Worm (Caenorhabditis elegans): ENCODE results near the gene R05H5.4.
"Not testable (repeated sequence)": the region's sequence is repeated elsewhere in the genome, so short reads cannot be mapped to it uniquely, and the experiment has no call there.

Gene R05H5.4

ce11 chrII:10247594-10248283 lies 47.9 kb upstream of the R05H5.4 start, which contains the start of gene nrde-2:
Gene nrde-2, minus strand, starts transcription at chrII:10247638.
- TF ChIP-seq rnt-1 (tag; optimal IDR thresholded peaks at IDR 0.05), result peak; percentile 57
- TF ChIP-seq unc-98 (GFP tag; IDR thresholded peaks at IDR 0.05), result 0 out of 2 replicates have a peak, but pooled peaks have one; percentile 52
- TF ChIP-seq efl-1 (optimal IDR thresholded peaks at IDR 0.05), result peak in 1 of 2 experiments; percentile 13
- not testable (repeated sequence) for TF ChIP-seq efl-1 (GFP tag; optimal IDR thresholded peaks at IDR 0.05 in 1 of 2)
- TF ChIP-seq isw-1 (GFP tag; IDR thresholded peaks at IDR 0.05), result 0 out of 2 replicates have a peak, but pooled peaks have one; percentile 3

ce11 chrII:10247154-10247553 lies 47.3 kb upstream of the R05H5.4 start:
- no peak for TF ChIP-seq efl-1 (optimal IDR thresholded peaks at IDR 0.05)
- TF ChIP-seq efl-1 (GFP tag; optimal IDR thresholded peaks at IDR 0.05 in 1 of 2), result peak in 1 of 2 experiments; percentile 30
- TF ChIP-seq aha-1 (tag; optimal IDR thresholded peaks at IDR 0.05), result no peak

DNA sequence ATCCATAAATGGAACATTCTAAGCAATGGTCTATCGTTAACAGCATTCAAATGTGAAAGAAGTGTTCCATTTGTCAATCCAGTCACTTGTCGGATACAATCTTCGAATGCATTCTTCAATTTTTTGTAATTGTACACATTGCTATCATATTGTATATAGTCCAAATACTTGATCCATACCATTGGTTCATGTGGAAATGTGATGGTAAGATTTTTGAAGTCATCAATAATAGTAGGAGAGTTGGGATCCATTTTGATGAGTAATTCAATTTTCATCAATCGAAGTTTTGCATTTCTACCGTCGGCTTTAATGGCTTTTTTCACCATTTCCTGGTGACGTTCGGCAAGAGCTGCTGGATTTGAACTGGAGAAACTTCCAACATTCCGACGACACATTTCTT lies 45.8 kb upstream of the R05H5.4 start:
- no peak for TF ChIP-seq grh-1 (GFP tag; IDR thresholded peaks at IDR 0.05)

- TF ChIP-seq ces-1 (GFP tag; optimal IDR thresholded peaks at IDR 0.05) (no peak), unc-30 (tag; optimal IDR thresholded peaks at IDR 0.05) (no peak), elt-3 (tag; optimal IDR thresholded peaks at IDR 0.05) (no peak), unc-86 (tag; optimal IDR thresholded peaks at IDR 0.05) (no peak), sox-4 (tag; optimal IDR thresholded peaks at IDR 0.05) (no peak), F16B12.6 (tag; optimal IDR thresholded peaks at IDR 0.05) (no peak), blmp-1 (tag; optimal IDR thresholded peaks at IDR 0.05) (no peak), unc-130 (tag; optimal IDR thresholded peaks at IDR 0.05) (no peak), snpc-4 (tag; optimal IDR thresholded peaks at IDR 0.05) (no peak), lir-3 (tag; optimal IDR thresholded peaks at IDR 0.05; ENCODE audit: poor library complexity) (no peak), nhr-76 (tag; optimal IDR thresholded peaks at IDR 0.05) (no peak), pqm-1 (tag; optimal IDR thresholded peaks at IDR 0.05) (no peak), lin-13 (GFP tag; optimal IDR thresholded peaks at IDR 0.05) (no peak), lin-39 (tag; optimal IDR thresholded peaks at IDR 0.05) (no peak), efl-3 (GFP tag; optimal IDR thresholded peaks at IDR 0.05) (no peak)
These were observed 42.5 kb upstream of the R05H5.4 start, which contains the start of gene mrps-14 for ce11 chrII:10242294-10242693. Gene mrps-14, minus strand, starts transcription at chrII:10242490.

- TF ChIP-seq mef-2 (tag; optimal IDR thresholded peaks at IDR 0.05), result no peak
- no peak for TF ChIP-seq skn-1 (tag; optimal IDR thresholded peaks at IDR 0.05)
- TF ChIP-seq mep-1 (tag; optimal IDR thresholded peaks at IDR 0.05), result no peak
- no peak for TF ChIP-seq aly-2 (tag; optimal IDR thresholded peaks at IDR 0.05)
- no peak for TF ChIP-seq ceh-88 (GFP tag; IDR thresholded peaks at IDR 0.05)
- TF ChIP-seq tlp-1 (tag; optimal IDR thresholded peaks at IDR 0.05), result no peak
- TF ChIP-seq ceh-8 (GFP tag; optimal IDR thresholded peaks at IDR 0.05), result no peak
- no peak for TF ChIP-seq lin-14 (GFP tag; optimal IDR thresholded peaks at IDR 0.05)
These were observed 39.8 kb upstream of the R05H5.4 start, which contains the start of gene mec-15 for ce11 chrII:10239595-10239994. Gene mec-15, minus strand, starts transcription at chrII:10239695.

DNA sequence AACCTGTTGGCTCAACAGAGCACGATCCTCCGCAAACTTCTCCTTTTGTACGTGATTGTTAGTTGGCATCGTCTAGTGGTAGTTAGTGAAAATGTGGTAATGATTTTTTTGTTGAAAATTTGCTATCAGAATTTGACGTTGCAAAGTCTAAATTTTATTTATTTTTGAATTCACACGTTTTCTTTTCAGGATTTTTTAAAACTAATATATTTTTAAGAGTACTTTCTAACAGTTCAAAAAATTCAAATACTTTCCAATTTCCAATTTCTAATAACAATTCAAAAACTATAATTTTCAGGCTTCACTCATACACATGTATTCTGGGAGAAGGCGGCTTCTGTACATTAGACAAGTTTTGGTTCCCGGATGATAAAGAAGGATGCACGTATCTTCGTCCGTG lies 34.6 kb upstream of the R05H5.4 start, which contains the start of gene ubxn-5:
TSS of gene ubxn-5 (minus strand) at position 101 of the 400 bp plus-strand sequence.
- TF ChIP-seq egl-13 (tag; optimal IDR thresholded peaks at IDR 0.05) (no peak), fos-1 (tag; optimal IDR thresholded peaks at IDR 0.05) (no peak), unc-98 (GFP tag; IDR thresholded peaks at IDR 0.05) (no peak)
